Worm (Caenorhabditis elegans) whole organism, L2 larva: Measurements from ENCODE around the gene hrg-2.
A peak's percentile ranks its signal among the peaks of the same experiment; 100 is the strongest.

ENCODE experiments used
- C34F6.9 ChIP-seq: fragments of 150-350 bp; optimal IDR thresholded peaks from 2 replicates; lab custom pipeline; 2014; ENCODE audit warnings: missing biosample characterization, missing genetic modification characterization
- R02D3.7 ChIP-seq: fragments of 150-350 bp; optimal IDR thresholded peaks from 2 replicates; lab custom pipeline; 2014; ENCODE audit warnings: missing biosample characterization, missing genetic modification characterization
- Y55F3AM.14 ChIP-seq: fragments of 200-800 bp; sonication (Bioruptor generic); optimal IDR thresholded peaks from 2 replicates; lab custom pipeline; 2018; ENCODE audit warnings: mild to moderate bottlenecking, missing genetic modification characterization, missing compliant biosample characterization
- ZK546.5 ChIP-seq: sonication (generic microtip); optimal IDR thresholded peaks from 2 replicates; lab custom pipeline; 2017; ENCODE audit warnings: missing biosample characterization, missing genetic modification characterization
- ama-1 ChIP-seq: fragments of 150-350 bp; optimal IDR thresholded peaks from 2 replicates; lab custom pipeline; 2018; ENCODE audit warnings: inconsistent platforms
- ceh-16 ChIP-seq: fragments of 150-350 bp; optimal IDR thresholded peaks from 2 replicates; lab custom pipeline; 2014; ENCODE audit warnings: missing biosample characterization, missing genetic modification characterization
- ceh-82 ChIP-seq: fragments of 150-350 bp; optimal IDR thresholded peaks from 2 replicates; lab custom pipeline; 2014; ENCODE audit warnings: missing biosample characterization, missing genetic modification characterization
- crh-2 ChIP-seq: sonication (generic microtip); optimal IDR thresholded peaks from 2 replicates; lab custom pipeline; 2017; ENCODE audit warnings: missing biosample characterization, missing genetic modification characterization
- dmd-4 ChIP-seq: sonication (generic microtip); optimal IDR thresholded peaks from 2 replicates; lab custom pipeline; 2017; ENCODE audit warnings: missing biosample characterization, missing genetic modification characterization
- elt-1 ChIP-seq: fragments of 150-350 bp; optimal IDR thresholded peaks from 2 replicates; lab custom pipeline; 2014; ENCODE audit warnings: missing biosample characterization, missing genetic modification characterization
- elt-3 ChIP-seq: sonication (generic microtip); optimal IDR thresholded peaks from 2 replicates; lab custom pipeline; 2017; ENCODE audit warnings: missing biosample characterization, missing genetic modification characterization
- fos-1 ChIP-seq: fragments of 150-350 bp; optimal IDR thresholded peaks from 2 replicates; lab custom pipeline; 2014; ENCODE audit warnings: missing biosample characterization, missing genetic modification characterization
- gmeb-1 ChIP-seq: fragments of 150-350 bp; optimal IDR thresholded peaks from 2 replicates; lab custom pipeline; 2014; ENCODE audit warnings: missing biosample characterization, missing genetic modification characterization
- lin-11 ChIP-seq: fragments of 150-350 bp; sonication (generic microtip); optimal IDR thresholded peaks from 2 replicates; lab custom pipeline; 2014; ENCODE audit warnings: missing biosample characterization, missing genetic modification characterization, inconsistent platforms, mixed read lengths
- lin-13 ChIP-seq: fragments of 150-350 bp; optimal IDR thresholded peaks from 2 replicates; lab custom pipeline; 2014; ENCODE audit warnings: missing biosample characterization, missing genetic modification reagents, missing genetic modification characterization
- lin-39 ChIP-seq: fragments of 150-350 bp; optimal IDR thresholded peaks from 2 replicates; lab custom pipeline; 2014; ENCODE audit warnings: missing biosample characterization, missing genetic modification reagents, missing genetic modification characterization
- lsy-2 ChIP-seq, 2 experiments: fragments of 150-350 bp in 1 of 2; sonication (generic microtip) in 1 of 2; optimal IDR thresholded peaks; 2 replicates each; lab custom pipeline; 2014 to 2017; ENCODE audit warnings: missing biosample characterization in 2 of 2, missing genetic modification characterization in 2 of 2
- mab-5 ChIP-seq: fragments of 150-350 bp; optimal IDR thresholded peaks from 2 replicates; lab custom pipeline; 2014; ENCODE audit warnings: missing biosample characterization, missing genetic modification characterization
- mdl-1 ChIP-seq, 2 experiments: fragments of 150-350 bp in 1 of 2; sonication (generic microtip) in 1 of 2; optimal IDR thresholded peaks; 2 replicates each; lab custom pipeline; 2017; ENCODE audit warnings: missing biosample characterization in 2 of 2, missing genetic modification characterization in 2 of 2
- nhr-10 ChIP-seq: sonication (generic microtip); optimal IDR thresholded peaks from 2 replicates; lab custom pipeline; 2017; ENCODE audit warnings: missing biosample characterization, missing genetic modification characterization
- nhr-11 ChIP-seq: fragments of 150-350 bp; optimal IDR thresholded peaks from 2 replicates; lab custom pipeline; 2014; ENCODE audit warnings: missing biosample characterization, missing genetic modification characterization
- nhr-129 ChIP-seq: fragments of 150-350 bp; optimal IDR thresholded peaks from 2 replicates; lab custom pipeline; 2014; ENCODE audit warnings: missing biosample characterization, missing genetic modification characterization
- nhr-21 ChIP-seq: fragments of 150-350 bp; optimal IDR thresholded peaks from 2 replicates; lab custom pipeline; 2014; ENCODE audit warnings: missing biosample characterization, missing genetic modification characterization
- nhr-25 ChIP-seq: fragments of 150-350 bp; sonication (generic microtip); optimal IDR thresholded peaks from 3 replicates; lab custom pipeline; 2014; ENCODE audit warnings: missing biosample characterization, missing genetic modification characterization
- nhr-77 ChIP-seq: fragments of 150-350 bp; optimal IDR thresholded peaks from 2 replicates; lab custom pipeline; 2014; ENCODE audit warnings: missing biosample characterization, missing genetic modification characterization
- peb-1 ChIP-seq: fragments of 150-350 bp; optimal IDR thresholded peaks from 2 replicates; lab custom pipeline; 2014; ENCODE audit warnings: missing biosample characterization, missing genetic modification characterization
- sem-4 ChIP-seq: fragments of 150-350 bp; optimal IDR thresholded peaks from 2 replicates; lab custom pipeline; 2014; ENCODE audit warnings: missing biosample characterization, missing genetic modification reagents, missing genetic modification characterization
- skn-1 ChIP-seq: sonication (generic microtip); optimal IDR thresholded peaks from 2 replicates; lab custom pipeline; 2017; ENCODE audit warnings: missing biosample characterization, missing genetic modification characterization
- sma-3 ChIP-seq: sonication (generic microtip); optimal IDR thresholded peaks from 2 replicates; lab custom pipeline; 2016; ENCODE audit warnings: missing genetic modification reagents, missing genetic modification characterization, missing compliant biosample characterization
- sma-9 ChIP-seq, 2 experiments: fragments of 150-350 bp in 1 of 2; sonication (generic microtip) in 1 of 2; optimal IDR thresholded peaks; 2 replicates each; lab custom pipeline; 2014 to 2016; ENCODE audit warnings: missing genetic modification characterization in 2 of 2, mild to moderate bottlenecking in 1 of 2, missing biosample characterization in 1 of 2, missing compliant biosample characterization in 1 of 2, missing genetic modification reagents in 1 of 2, moderate library complexity in 1 of 2
- snpc-4 ChIP-seq: fragments of 150-350 bp; optimal IDR thresholded peaks from 2 replicates; lab custom pipeline; 2014; ENCODE audit warnings: missing biosample characterization, missing genetic modification characterization
- unc-55 ChIP-seq: fragments of 150-350 bp; sonication (generic microtip); optimal IDR thresholded peaks from 3 replicates; lab custom pipeline; 2014; ENCODE audit warnings: missing biosample characterization, missing genetic modification reagents, missing genetic modification characterization
- unc-62 ChIP-seq: fragments of 150-350 bp; optimal IDR thresholded peaks from 2 replicates; lab custom pipeline; 2014; ENCODE audit warnings: missing biosample characterization, missing genetic modification reagents, missing genetic modification characterization
- zag-1 ChIP-seq: fragments of 150-350 bp; optimal IDR thresholded peaks from 2 replicates; lab custom pipeline; 2014; ENCODE audit warnings: missing biosample characterization, missing genetic modification characterization
- ztf-1 ChIP-seq: fragments of 200-800 bp; sonication (Bioruptor generic); conservative IDR thresholded peaks from 2 replicates; pipeline ENCODE4 v1.3.6; 2022; ENCODE audit warnings: missing genetic modification characterization, missing compliant biosample characterization
- ztf-4 ChIP-seq: fragments of 150-350 bp; optimal IDR thresholded peaks from 2 replicates; lab custom pipeline; 2014; ENCODE audit warnings: missing biosample characterization, missing genetic modification characterization

The hrg-2 gene

ce11 chrV:12410416-12411001 is at the start of gene hrg-2:
TSS of gene hrg-2 (minus strand) at chrV:12410513.
- TF ChIP-seq lsy-2 (tag; optimal IDR thresholded peaks at IDR 0.05; lab: Kevin White, UChicago) (peak in 1 of 2 experiments; percentile 12), nhr-21 (tag; lab: Kevin White, UChicago) (peak; percentile 24), gmeb-1 (tag; lab: Kevin White, UChicago) (no peak), nhr-129 (tag; lab: Kevin White, UChicago) (peak; percentile 96), sma-9 (GFP tag; optimal IDR thresholded peaks at IDR 0.05; lab: Kevin White, UChicago) (peak; percentile 55), sma-9 (tag; optimal IDR thresholded peaks at IDR 0.05; lab: Kevin White, UChicago) (no peak), nhr-25 (tag; lab: Kevin White, UChicago) (peak; percentile 85), elt-1 (no peak)

ce11 chrV:12455695-12456094 is 45.4 kb upstream of the hrg-2 start:
- TF ChIP-seq skn-1 (tag; lab: Kevin White, UChicago) = no peak
- no peak for TF ChIP-seq ztf-1 (GFP tag; lab: Robert Waterston, UW)
- TF ChIP-seq unc-62 (GFP tag; lab: Kevin White, UChicago) = no peak
- TF ChIP-seq dmd-4 = no peak
- TF ChIP-seq ama-1 (lab: Kevin White, UChicago) = no peak
- TF ChIP-seq nhr-11 (tag; lab: Kevin White, UChicago) = no peak
- no peak for TF ChIP-seq lsy-2 (tag; optimal IDR thresholded peaks at IDR 0.05; lab: Kevin White, UChicago)
- no peak for TF ChIP-seq ztf-4 (tag; lab: Kevin White, UChicago)
- no peak for TF ChIP-seq lin-13 (GFP tag; lab: Kevin White, UChicago)
- TF ChIP-seq elt-1 = no peak
- no peak for TF ChIP-seq mdl-1 (tag; optimal IDR thresholded peaks at IDR 0.05; lab: Kevin White, UChicago)
- no peak for TF ChIP-seq sma-9 (GFP tag; optimal IDR thresholded peaks at IDR 0.05; lab: Kevin White, UChicago)
- no peak for TF ChIP-seq sma-9 (tag; optimal IDR thresholded peaks at IDR 0.05; lab: Kevin White, UChicago)
- TF ChIP-seq mab-5 = no peak
- TF ChIP-seq crh-2 (tag; lab: Kevin White, UChicago) = no peak

- no peak for TF ChIP-seq lin-39 (tag; lab: Kevin White, UChicago)
- no peak for TF ChIP-seq ZK546.5 (tag; lab: Kevin White, UChicago)
- no peak for TF ChIP-seq lin-11 (tag; lab: Kevin White, UChicago)
- TF ChIP-seq gmeb-1 (tag; lab: Kevin White, UChicago) = peak; percentile 89
- peak; percentile 29 for TF ChIP-seq R02D3.7 (tag; lab: Kevin White, UChicago)
- no peak for TF ChIP-seq sma-3 (GFP tag; lab: Kevin White, UChicago)
- no peak for TF ChIP-seq nhr-129 (tag; lab: Kevin White, UChicago)
- no peak for TF ChIP-seq nhr-11 (tag; lab: Kevin White, UChicago)
- TF ChIP-seq Y55F3AM.14 (GFP tag; lab: Kevin White, UChicago) = no peak
- TF ChIP-seq zag-1 (tag; lab: Kevin White, UChicago) = no peak
- no peak for TF ChIP-seq elt-3 (tag; lab: Kevin White, UChicago)
- peak; percentile 7 for TF ChIP-seq lin-13 (GFP tag; lab: Kevin White, UChicago)
- TF ChIP-seq unc-55 (GFP tag; lab: Kevin White, UChicago) = peak; percentile 62
- no peak for TF ChIP-seq snpc-4 (tag; lab: Kevin White, UChicago)
- no peak for TF ChIP-seq nhr-77 (tag; lab: Kevin White, UChicago)
- no peak for TF ChIP-seq fos-1 (tag; lab: Kevin White, UChicago)
- no peak for TF ChIP-seq nhr-10
- no peak for TF ChIP-seq sem-4
- peak; percentile 40 for TF ChIP-seq C34F6.9
- no peak for TF ChIP-seq peb-1 (tag; lab: Kevin White, UChicago)
- TF ChIP-seq ceh-82 (tag; lab: Kevin White, UChicago) = no peak
- TF ChIP-seq ceh-16 = no peak
- no peak for TF ChIP-seq skn-1 (tag; lab: Kevin White, UChicago)
- TF ChIP-seq elt-1 = no peak
These were observed 40.1 kb upstream of the hrg-2 start, which contains the start of gene F28C1.1 for ce11 chrV:12450441-12450840. TSS of gene F28C1.1 (plus strand) at chrV:12450805.

- TF ChIP-seq nhr-25 (tag; lab: Kevin White, UChicago) = peak; percentile 41
- no peak for TF ChIP-seq ZK546.5 (tag; lab: Kevin White, UChicago)
These were observed 39.6 kb upstream of the hrg-2 start, which contains the start of gene C54D10.10 for ce11 chrV:12449902-12450301. TSS of gene C54D10.10 (minus strand) at chrV:12450002.
